Worm (Caenorhabditis elegans): Measurements from ENCODE around the gene wdr-48.

wdr-48 gene

DNA sequence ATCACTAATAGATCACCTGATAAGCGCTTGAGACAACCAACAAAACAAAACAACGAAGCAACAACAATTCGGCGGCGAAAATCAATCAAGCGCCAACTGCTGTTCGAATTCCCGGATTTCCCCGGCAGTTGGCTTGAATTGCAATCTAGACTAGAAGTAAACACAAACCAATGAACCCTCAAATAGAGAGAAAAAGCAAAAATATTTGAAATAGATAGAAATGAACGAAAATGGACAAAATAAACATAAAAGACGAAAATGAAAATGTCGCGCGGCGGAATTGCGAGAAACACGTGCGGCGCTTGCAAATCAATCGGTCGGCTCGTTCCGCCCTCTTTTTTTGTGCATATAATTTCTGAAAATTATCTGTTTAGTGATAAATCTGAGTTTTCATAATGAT lies 10.2 kb upstream of the wdr-48 start, which contains the start of gene idhg-1 (continued):
- TF ChIP-seq F33H1.4 (GFP tag; IDR thresholded peaks at IDR 0.05) = peak; percentile 59; the same call in 1 of the 2 replicates
- peak; percentile 46; the same call in 1 of the 2 replicates for TF ChIP-seq ceh-100 (GFP tag; IDR thresholded peaks at IDR 0.05)
- peak in 1 of 2 experiments; percentile 11 for TF ChIP-seq let-607 (tag; optimal IDR thresholded peaks at IDR 0.05)
- no peak for TF ChIP-seq ceh-40 (GFP tag; IDR thresholded peaks at IDR 0.05)
- no peak for TF ChIP-seq lin-26 (GFP tag; IDR thresholded peaks at IDR 0.05)
- no peak for TF ChIP-seq tbx-9 (tag; optimal IDR thresholded peaks at IDR 0.05; ENCODE audit: borderline replicate concordance)
- TF ChIP-seq mxl-1 (tag; optimal IDR thresholded peaks at IDR 0.05) = no peak
- no peak for TF ChIP-seq egl-18 (GFP tag; IDR thresholded peaks at IDR 0.05)
- TF ChIP-seq hmg-20 (GFP tag; IDR thresholded peaks at IDR 0.05) = 0 out of 2 replicates have a peak, but pooled peaks have one; percentile 64
- no peak for TF ChIP-seq ceh-79 (tag; optimal IDR thresholded peaks at IDR 0.05)
- no peak for TF ChIP-seq F57A8.1 (GFP tag; optimal IDR thresholded peaks at IDR 0.05)
- TF ChIP-seq akir-1 (GFP tag; optimal IDR thresholded peaks at IDR 0.05) = no peak
- TF ChIP-seq dox-1 (GFP tag; IDR thresholded peaks at IDR 0.05) = peak; percentile 71; the same call in 1 of the 2 replicates
- TF ChIP-seq rec-8 (tag; optimal IDR thresholded peaks at IDR 0.05) = peak; percentile 55 to 59
- TF ChIP-seq zfh-2 (GFP tag; conservative IDR thresholded peaks at IDR 0.05) = no peak
- TF ChIP-seq ceh-27 (GFP tag; optimal IDR thresholded peaks at IDR 0.05) = peak; percentile 34
- no peak for TF ChIP-seq pha-4 (tag; optimal IDR thresholded peaks at IDR 0.05)
- TF ChIP-seq F37B4.10 (GFP tag; IDR thresholded peaks at IDR 0.05) = no peak
- no peak for TF ChIP-seq nfya-2 (GFP tag; IDR thresholded peaks at IDR 0.05)
- TF ChIP-seq lag-1 (GFP tag; IDR thresholded peaks at IDR 0.05) = no peak
- TF ChIP-seq ztf-26 (tag; optimal IDR thresholded peaks at IDR 0.05) = no peak
- no peak for TF ChIP-seq madf-3 (GFP tag; IDR thresholded peaks at IDR 0.05)
- TF ChIP-seq nhr-80 (tag; optimal IDR thresholded peaks at IDR 0.05) = peak; percentile 59
- TF ChIP-seq ekl-4 (GFP tag; IDR thresholded peaks at IDR 0.05) = 0 out of 2 replicates have a peak, but pooled peaks have one; percentile 26
- TF ChIP-seq hmg-1.2 (GFP tag; IDR thresholded peaks at IDR 0.05) = peak; percentile 61
- TF ChIP-seq F52B5.7 (tag; optimal IDR thresholded peaks at IDR 0.05) = no peak
- no peak for TF ChIP-seq ccch-3 (GFP tag; optimal IDR thresholded peaks at IDR 0.05)
- peak; percentile 0 for TF ChIP-seq xnd-1 (tag; optimal IDR thresholded peaks at IDR 0.05)
- no peak for TF ChIP-seq atf-7 (tag; optimal IDR thresholded peaks at IDR 0.05)
- peak; percentile 5 for TF ChIP-seq B0035.1 (tag; optimal IDR thresholded peaks at IDR 0.05)
- TF ChIP-seq snpc-1.3 (tag; optimal IDR thresholded peaks at IDR 0.05; ENCODE audit: insufficient read depth) = peak; percentile 50
- TF ChIP-seq F23B12.7 (tag; optimal IDR thresholded peaks at IDR 0.05; ENCODE audit: insufficient read depth) = peak; percentile 19
- no peak for TF ChIP-seq unc-62 (GFP tag; optimal IDR thresholded peaks at IDR 0.05)
- no peak for TF ChIP-seq ztf-6 (GFP tag; IDR thresholded peaks at IDR 0.05)
- TF ChIP-seq B0019.2 (GFP tag; conservative IDR thresholded peaks at IDR 0.05) = no peak
- no peak for TF ChIP-seq ztf-28 (GFP tag; IDR thresholded peaks at IDR 0.05)
- no peak for TF ChIP-seq dpl-1 (GFP tag; optimal IDR thresholded peaks at IDR 0.05)
- TF ChIP-seq ama-1 (optimal IDR thresholded peaks at IDR 0.05) = no peak
- peak in 1 of 2 experiments; percentile 23 for TF ChIP-seq ama-1 (GFP tag; optimal IDR thresholded peaks at IDR 0.05)
- peak; percentile 83 for TF ChIP-seq ZK185.1 (tag; optimal IDR thresholded peaks at IDR 0.05; ENCODE audit: poor library complexity, severe bottlenecking)
- no peak for TF ChIP-seq sea-2 (GFP tag; IDR thresholded peaks at IDR 0.05)
- no peak for TF ChIP-seq F57C9.4 (tag; optimal IDR thresholded peaks at IDR 0.05)
- TF ChIP-seq nfya-1 (tag; optimal IDR thresholded peaks at IDR 0.05; ENCODE audit: borderline replicate concordance, insufficient read depth) = no peak
- TF ChIP-seq D2030.7 (GFP tag; IDR thresholded peaks at IDR 0.05) = no peak
- TF ChIP-seq K11D2.4 (GFP tag; IDR thresholded peaks at IDR 0.05) = no peak
- TF ChIP-seq K12H6.12 (tag; optimal IDR thresholded peaks at IDR 0.05) = peak; percentile 45
- TF ChIP-seq chd-7 (tag; optimal IDR thresholded peaks at IDR 0.05) = no peak
- TF ChIP-seq nhr-90 (tag; optimal IDR thresholded peaks at IDR 0.05) = no peak
- TF ChIP-seq nfyb-1 (GFP tag; IDR thresholded peaks at IDR 0.05) = peak; percentile 64

Data from whole organism, young adult.